Fruit fly (Drosophila melanogaster) whole organism, embryonic: Measurements from ENCODE around the gene firl.
A peak's percentile ranks its signal among the peaks of the same experiment; 100 is the strongest.

Experiments
- Ada2b ChIP-seq: fragments of 200-800 bp; sonication (Bioruptor generic); IDR thresholded peaks from 2 replicates; pipeline ENCODE4 v1.3.6; 2022; ENCODE audit warnings: missing biosample characterization, missing genetic modification characterization
- Antp ChIP-seq: fragments of 200-800 bp; sonication (Bioruptor generic); optimal IDR thresholded peaks from 3 replicates; lab custom pipeline; 2016; ENCODE audit warnings: missing biosample characterization, missing genetic modification characterization
- B-H2 ChIP-seq: fragments of 200-800 bp; sonication (Bioruptor generic); optimal IDR thresholded peaks from 2 replicates; lab custom pipeline; 2018; ENCODE audit warnings: missing biosample characterization, mild to moderate bottlenecking, missing genetic modification characterization
- Blimp-1 ChIP-seq: fragments of 200-800 bp; sonication (Bioruptor generic); optimal IDR thresholded peaks from 3 replicates; lab custom pipeline; 2018; ENCODE audit warnings: missing biosample characterization, missing genetic modification characterization, mild to moderate bottlenecking, moderate library complexity, missing genetic modification reagents
- CG10147 ChIP-seq: fragments of 200-800 bp; sonication (Bioruptor generic); optimal IDR thresholded peaks from 2 replicates; lab custom pipeline; 2019; ENCODE audit warnings: missing biosample characterization, mild to moderate bottlenecking, missing genetic modification characterization, moderate library complexity
- CG10209 ChIP-seq: fragments of 200-800 bp; sonication (Bioruptor generic); optimal IDR thresholded peaks from 3 replicates; lab custom pipeline; 2017; ENCODE audit warnings: missing biosample characterization, mild to moderate bottlenecking, missing genetic modification characterization, missing genetic modification reagents
- CG10274 ChIP-seq: fragments of 200-800 bp; sonication (Bioruptor generic); optimal IDR thresholded peaks from 3 replicates; lab custom pipeline; 2017; ENCODE audit warnings: missing biosample characterization, mild to moderate bottlenecking, missing genetic modification characterization
- CG10366 ChIP-seq: fragments of 200-800 bp; sonication (Bioruptor generic); IDR thresholded peaks from 2 replicates; pipeline ENCODE4 v1.3.6; 2022; ENCODE audit warnings: missing biosample characterization, missing genetic modification characterization
- CG10543 ChIP-seq: fragments of 200-800 bp; sonication (Bioruptor generic); optimal IDR thresholded peaks from 3 replicates; lab custom pipeline; 2017; ENCODE audit warnings: missing biosample characterization, mild to moderate bottlenecking, missing genetic modification characterization, moderate library complexity
- CG11456 ChIP-seq: fragments of 200-800 bp; sonication (Bioruptor generic); IDR thresholded peaks from 3 replicates; pipeline ENCODE4 v1.3.6; 2022; ENCODE audit warnings: missing biosample characterization, missing genetic modification characterization
- CG12104 ChIP-seq: fragments of 200-800 bp; sonication (Bioruptor generic); optimal IDR thresholded peaks from 3 replicates; lab custom pipeline; 2016; ENCODE audit warnings: missing biosample characterization, missing genetic modification characterization
- CG14441 ChIP-seq: fragments of 200-800 bp; sonication (Bioruptor generic); IDR thresholded peaks from 2 replicates; pipeline ENCODE4 v1.3.6; 2022; ENCODE audit warnings: missing biosample characterization, missing genetic modification characterization
- CG15269 ChIP-seq: fragments of 200-800 bp; sonication (Bioruptor generic); optimal IDR thresholded peaks from 2 replicates; lab custom pipeline; 2018; ENCODE audit warnings: missing biosample characterization, mild to moderate bottlenecking, missing genetic modification characterization, moderate library complexity
- CG17802 ChIP-seq: fragments of 200-800 bp; sonication (Bioruptor generic); optimal IDR thresholded peaks from 2 replicates; lab custom pipeline; 2018; ENCODE audit warnings: missing biosample characterization, mild to moderate bottlenecking, missing genetic modification characterization, moderate library complexity
- CG18262 ChIP-seq: fragments of 200-800 bp; optimal IDR thresholded peaks from 3 replicates; lab custom pipeline; 2019; ENCODE audit warnings: missing biosample characterization, mild to moderate bottlenecking, missing genetic modification characterization, moderate library complexity
- CG33213 ChIP-seq: fragments of 200-800 bp; sonication (Bioruptor generic); optimal IDR thresholded peaks from 3 replicates; lab custom pipeline; 2016; ENCODE audit warnings: missing biosample characterization, missing genetic modification characterization
- CG34376 ChIP-seq: fragments of 200-800 bp; sonication (Bioruptor generic); optimal IDR thresholded peaks from 2 replicates; lab custom pipeline; 2018; ENCODE audit warnings: missing biosample characterization, mild to moderate bottlenecking, missing genetic modification characterization
- CG3726 ChIP-seq: fragments of 200-800 bp; sonication (Bioruptor generic); IDR thresholded peaks from 3 replicates; pipeline ENCODE4, ENCODE4 v1.3.6; 2022; ENCODE audit warnings: missing biosample characterization, missing genetic modification characterization
- CG3838 ChIP-seq: fragments of 200-800 bp; sonication (Bioruptor generic); optimal IDR thresholded peaks from 3 replicates; lab custom pipeline; 2016; ENCODE audit warnings: missing biosample characterization, missing genetic modification characterization
- CG7357 ChIP-seq: fragments of 200-800 bp; sonication (Bioruptor generic); IDR thresholded peaks from 3 replicates; pipeline ENCODE4 v1.3.6; 2022; ENCODE audit warnings: missing biosample characterization, missing genetic modification characterization
- CG9437 ChIP-seq: fragments of 200-800 bp; sonication (Bioruptor generic); optimal IDR thresholded peaks from 2 replicates; lab custom pipeline; 2018; ENCODE audit warnings: missing biosample characterization, mild to moderate bottlenecking, missing genetic modification characterization
- Dad ChIP-seq: fragments of 200-800 bp; sonication (Bioruptor generic); optimal IDR thresholded peaks from 3 replicates; lab custom pipeline; 2016; ENCODE audit warnings: missing biosample characterization, missing genetic modification characterization
- Dbx ChIP-seq: fragments of 200-800 bp; sonication (Bioruptor generic); IDR thresholded peaks from 3 replicates; pipeline ENCODE4 v1.3.6; 2022; ENCODE audit warnings: missing biosample characterization, missing genetic modification characterization
- Dip2 ChIP-seq: fragments of 200-800 bp; sonication (Bioruptor generic); IDR thresholded peaks from 2 replicates; pipeline ENCODE4 v1.3.6; 2022; ENCODE audit warnings: missing biosample characterization, missing genetic modification characterization
- Meics ChIP-seq: fragments of 200-800 bp; sonication (Bioruptor generic); optimal IDR thresholded peaks from 2 replicates; lab custom pipeline; 2017; ENCODE audit warnings: missing biosample characterization, mild to moderate bottlenecking, missing genetic modification characterization
- Nf-YC ChIP-seq: fragments of 200-800 bp; optimal IDR thresholded peaks from 3 replicates; lab custom pipeline; 2019; ENCODE audit warnings: missing biosample characterization, mild to moderate bottlenecking, missing genetic modification characterization, moderate library complexity
- Sox100B ChIP-seq: fragments of 200-800 bp; sonication (Bioruptor generic); optimal IDR thresholded peaks from 3 replicates; lab custom pipeline; 2018; ENCODE audit warnings: missing biosample characterization, mild to moderate bottlenecking, missing genetic modification characterization
- Sox102F ChIP-seq: fragments of 200-800 bp; sonication (Bioruptor generic); optimal IDR thresholded peaks from 2 replicates; lab custom pipeline; 2018; ENCODE audit warnings: missing biosample characterization, mild to moderate bottlenecking, missing genetic modification characterization, moderate library complexity
- cwo ChIP-seq: fragments of 200-800 bp; sonication (Bioruptor generic); optimal IDR thresholded peaks from 3 replicates; lab custom pipeline; 2017; ENCODE audit warnings: missing biosample characterization, missing genetic modification characterization, mild to moderate bottlenecking, moderate library complexity, missing genetic modification reagents
- dmrt11E ChIP-seq: fragments of 200-800 bp; sonication (Bioruptor generic); optimal IDR thresholded peaks from 3 replicates; lab custom pipeline; 2018; ENCODE audit warnings: missing biosample characterization, mild to moderate bottlenecking, missing genetic modification characterization, moderate library complexity
- dysf ChIP-seq: fragments of 200-800 bp; sonication (Bioruptor generic); IDR thresholded peaks from 3 replicates; pipeline ENCODE4 v1.3.6; 2022; ENCODE audit warnings: missing biosample characterization, missing genetic modification characterization
- fd64A ChIP-seq: fragments of 200-800 bp; sonication (Bioruptor generic); optimal IDR thresholded peaks from 3 replicates; lab custom pipeline; 2018; ENCODE audit warnings: missing biosample characterization, mild to moderate bottlenecking, missing genetic modification characterization
- grn ChIP-seq: fragments of 200-800 bp; sonication (Bioruptor generic); optimal IDR thresholded peaks from 3 replicates; lab custom pipeline; 2017; ENCODE audit warnings: missing biosample characterization, missing genetic modification characterization
- gro ChIP-seq: fragments of 200-800 bp; sonication (Bioruptor generic); optimal IDR thresholded peaks from 2 replicates; lab custom pipeline; 2016; ENCODE audit warnings: missing biosample characterization, missing genetic modification characterization
- h ChIP-seq: fragments of >200 bp; optimal IDR thresholded peaks from 2 replicates; lab custom pipeline; 2017
- her ChIP-seq: fragments of 200-800 bp; sonication (Bioruptor generic); optimal IDR thresholded peaks from 2 replicates; lab custom pipeline; 2016; ENCODE audit warnings: missing biosample characterization, missing genetic modification characterization
- ind ChIP-seq: fragments of 200-800 bp; sonication (Bioruptor generic); optimal IDR thresholded peaks from 3 replicates; lab custom pipeline; 2016; ENCODE audit warnings: missing biosample characterization, missing genetic modification characterization
- insv ChIP-seq, 2 experiments: fragments of 200-800 bp; sonication (Bioruptor generic); optimal IDR thresholded peaks; 3 replicates each; lab custom pipeline; 2016 to 2018; ENCODE audit warnings: missing biosample characterization in 2 of 2, missing genetic modification characterization in 2 of 2
- mirr ChIP-seq: fragments of 200-800 bp; sonication (Bioruptor generic); optimal IDR thresholded peaks from 3 replicates; lab custom pipeline; 2018; ENCODE audit warnings: missing biosample characterization, mild to moderate bottlenecking, missing genetic modification characterization
- nau ChIP-seq: fragments of 200-800 bp; sonication (Bioruptor generic); optimal IDR thresholded peaks from 3 replicates; lab custom pipeline; 2017; ENCODE audit warnings: missing biosample characterization, mild to moderate bottlenecking, missing genetic modification characterization, missing genetic modification reagents
- p53 ChIP-seq: fragments of 200-800 bp; sonication (Bioruptor generic); optimal IDR thresholded peaks from 2 replicates; lab custom pipeline; 2016; ENCODE audit warnings: missing biosample characterization, missing genetic modification characterization
- pan ChIP-seq, 4 experiments: fragments of >200 bp in 3 of 4; fragments of 200-800 bp in 1 of 4; sonication (Bioruptor generic) in 1 of 4; optimal IDR thresholded peaks in 3 of 4; IDR thresholded peaks in 1 of 4; 2 replicates each; pipeline versions ENCODE4 v1.3.6 to Lab custom; 2017 to 2022; ENCODE audit warnings: missing biosample characterization in 2 of 4, missing genetic modification characterization in 2 of 4, mixed read lengths in 1 of 4
- pb ChIP-seq: fragments of 200-800 bp; sonication (Bioruptor generic); optimal IDR thresholded peaks from 3 replicates; lab custom pipeline; 2016; ENCODE audit warnings: missing biosample characterization, missing genetic modification characterization
- psq ChIP-seq: fragments of 200-800 bp; sonication (Bioruptor generic); optimal IDR thresholded peaks from 2 replicates; lab custom pipeline; 2017; ENCODE audit warnings: missing biosample characterization, missing genetic modification characterization
- stwl ChIP-seq: fragments of 200-800 bp; sonication (Bioruptor generic); optimal IDR thresholded peaks from 3 replicates; lab custom pipeline; 2018; ENCODE audit warnings: missing biosample characterization, mild to moderate bottlenecking, missing genetic modification characterization, moderate library complexity
- tll ChIP-seq, 2 experiments: fragments of 200-800 bp in 1 of 2; fragments of >200 bp in 1 of 2; sonication (Bioruptor generic) in 1 of 2; optimal IDR thresholded peaks; 2 replicates each; lab custom pipeline; 2017 to 2019; ENCODE audit warnings: missing biosample characterization in 2 of 2, missing genetic modification characterization in 2 of 2, mild to moderate bottlenecking in 1 of 2, moderate library complexity in 1 of 2
- vfl ChIP-seq: fragments of 200-800 bp; sonication (Bioruptor generic); optimal IDR thresholded peaks from 2 replicates; lab custom pipeline; 2016; ENCODE audit warnings: missing biosample characterization, missing genetic modification characterization
- vnd ChIP-seq: fragments of 200-800 bp; sonication (Bioruptor generic); IDR thresholded peaks from 3 replicates; pipeline ENCODE4 v1.3.6; 2022; ENCODE audit warnings: missing biosample characterization, missing genetic modification characterization; ENCODE audit not compliant: partially characterized antibody
- wdn ChIP-seq: fragments of 200-800 bp; sonication (Bioruptor generic); IDR thresholded peaks from 2 replicates; pipeline ENCODE4 v1.3.6; 2022; ENCODE audit warnings: missing biosample characterization, missing genetic modification characterization
- wek ChIP-seq: fragments of 200-800 bp; sonication (Bioruptor generic); optimal IDR thresholded peaks from 3 replicates; lab custom pipeline; 2018; ENCODE audit warnings: missing biosample characterization, mild to moderate bottlenecking, missing genetic modification characterization, moderate library complexity
- z ChIP-seq: fragments of 200-800 bp; sonication (Bioruptor generic); IDR thresholded peaks from 3 replicates; pipeline ENCODE4 v1.3.6; 2022; ENCODE audit warnings: missing biosample characterization, missing genetic modification characterization

Gene firl

DNA sequence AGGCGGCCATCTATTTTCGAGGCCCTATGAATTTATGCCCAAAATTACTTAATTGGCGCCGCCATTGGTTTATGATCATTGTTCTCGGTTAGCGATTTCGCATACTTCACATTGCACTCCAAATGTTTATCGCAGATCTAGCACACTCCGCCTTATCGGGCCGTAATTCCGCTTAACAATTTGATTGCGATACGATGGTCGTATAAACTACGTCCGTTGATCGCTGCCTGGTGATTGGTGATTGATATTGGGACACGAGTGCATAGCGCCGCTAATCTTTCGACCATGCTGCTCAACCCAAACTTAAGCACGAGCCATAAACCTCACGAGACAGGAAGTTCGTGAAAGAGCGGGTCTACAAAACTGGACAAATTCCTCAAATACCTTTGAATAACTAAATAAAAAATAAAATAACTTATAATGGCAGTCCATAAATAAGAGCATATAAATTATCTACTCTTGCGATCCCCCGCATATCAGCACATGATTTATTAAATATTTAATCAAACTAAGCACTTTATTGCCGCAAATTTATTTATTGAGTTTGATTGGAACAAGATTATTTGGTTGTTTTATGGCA, 35.9 kb downstream of the firl start (continued):
- no peak for TF ChIP-seq tll (GFP tag; optimal IDR thresholded peaks at IDR 0.05; lab: Kevin White, UChicago)
- no peak for TF ChIP-seq pb
- no peak for TF ChIP-seq dysf (GFP tag; lab: Robert Waterston, UW)
- peak; percentile 9 for TF ChIP-seq gro (GFP tag; lab: Kevin White, UChicago)
- TF ChIP-seq Sox102F: no peak
- no peak for TF ChIP-seq Dad (GFP tag; lab: Kevin White, UChicago)
- no peak for TF ChIP-seq CG10366 (GFP tag; lab: Robert Waterston, UW)
- TF ChIP-seq Ada2b (GFP tag; lab: Robert Waterston, UW): no peak
- no peak for TF ChIP-seq psq (GFP tag; lab: Kevin White, UChicago)
- no peak for TF ChIP-seq Meics
- TF ChIP-seq mirr (GFP tag; lab: Kevin White, UChicago): peak; percentile 15
- no peak for TF ChIP-seq Dbx (GFP tag; lab: Robert Waterston, UW)
- no peak for TF ChIP-seq CG14441 (GFP tag; lab: Robert Waterston, UW)
- peak; percentile 44; the same call in 1 of the 3 replicates for TF ChIP-seq vnd (GFP tag; lab: Robert Waterston, UW)
- TF ChIP-seq CG18262: no peak
- TF ChIP-seq CG9437 (GFP tag; lab: Kevin White, UChicago): no peak
- TF ChIP-seq insv (GFP tag; optimal IDR thresholded peaks at IDR 0.05; lab: Kevin White, UChicago): no peak
- TF ChIP-seq h (lab: Kevin White, UChicago): no peak
- no peak for TF ChIP-seq CG15269
- peak; percentile 53 for TF ChIP-seq Nf-YC (tag; lab: Kevin White, UChicago)
- TF ChIP-seq Blimp-1 (GFP tag; lab: Kevin White, UChicago): no peak
- TF ChIP-seq wdn (GFP tag; lab: Robert Waterston, UW): no peak
- no peak for TF ChIP-seq nau (GFP tag; lab: Kevin White, UChicago)
- peak; percentile 10 for TF ChIP-seq B-H2
- no peak for TF ChIP-seq CG17802 (tag; lab: Kevin White, UChicago)
- TF ChIP-seq wek (GFP tag; lab: Kevin White, UChicago): no peak
- TF ChIP-seq CG33213: no peak
- TF ChIP-seq CG7357 (GFP tag; lab: Robert Waterston, UW): no peak
- no peak for TF ChIP-seq CG3838 (GFP tag; lab: Kevin White, UChicago)
- TF ChIP-seq cwo (GFP tag; lab: Kevin White, UChicago): peak; percentile 74
- TF ChIP-seq CG34376 (GFP tag; lab: Kevin White, UChicago): peak; percentile 82
- no peak for TF ChIP-seq vfl
- TF ChIP-seq CG10274 (GFP tag; lab: Kevin White, UChicago): no peak
- no peak for TF ChIP-seq Sox100B (GFP tag; lab: Kevin White, UChicago)
- peak; percentile 95 for TF ChIP-seq grn (GFP tag; lab: Kevin White, UChicago)
- no peak for TF ChIP-seq CG10543
- no peak for TF ChIP-seq pan (optimal IDR thresholded peaks at IDR 0.05; lab: Kevin White, UChicago)
- no peak for TF ChIP-seq pan (GFP tag; optimal IDR thresholded peaks at IDR 0.05 in 1 of 2, IDR thresholded peaks at IDR 0.05 in 1 of 2)
- no peak for TF ChIP-seq CG10209
- TF ChIP-seq dmrt11E (tag; lab: Kevin White, UChicago): no peak
- TF ChIP-seq Dip2 (GFP tag; lab: Robert Waterston, UW): no peak
- TF ChIP-seq stwl (tag; lab: Kevin White, UChicago): no peak
- no peak for TF ChIP-seq p53 (GFP tag; lab: Kevin White, UChicago)
- TF ChIP-seq CG12104: no peak
- no peak for TF ChIP-seq ind (GFP tag; lab: Kevin White, UChicago)
- no peak for TF ChIP-seq CG11456 (GFP tag; lab: Robert Waterston, UW)
- no peak for TF ChIP-seq her (GFP tag; lab: Kevin White, UChicago)
- no peak for TF ChIP-seq CG3726 (GFP tag; lab: Robert Waterston, UW)
- no peak for TF ChIP-seq z
- no peak for TF ChIP-seq Antp (GFP tag; lab: Kevin White, UChicago)
- TF ChIP-seq CG10147 (GFP tag; lab: Kevin White, UChicago): no peak
- no peak for TF ChIP-seq fd64A
